Fruit fly (Drosophila melanogaster) whole organism, adult: ENCODE measurements around the gene CG15822.

ENCODE experiments used
- CG11617 ChIP-seq: fragments of 200-800 bp; sonication (Bioruptor generic); optimal IDR thresholded peaks from 2 replicates; lab custom pipeline; 2017; ENCODE audit warnings: mild to moderate bottlenecking, missing biosample characterization, missing genetic modification reagents, missing genetic modification characterization
- CG12768 ChIP-seq: fragments of 200-800 bp; sonication (Bioruptor generic); optimal IDR thresholded peaks from 2 replicates; lab custom pipeline; 2017; ENCODE audit warnings: missing biosample characterization, missing genetic modification characterization, mild to moderate bottlenecking, moderate library complexity, missing genetic modification reagents
- CG14711 ChIP-seq: fragments of 200-800 bp; sonication (Bioruptor generic); optimal IDR thresholded peaks from 2 replicates; lab custom pipeline; 2018; ENCODE audit warnings: missing biosample characterization, mild to moderate bottlenecking, missing genetic modification characterization, moderate library complexity
- CG1620 ChIP-seq: fragments of 200-800 bp; sonication (Bioruptor generic); optimal IDR thresholded peaks from 2 replicates; lab custom pipeline; 2016; ENCODE audit warnings: missing biosample characterization, missing genetic modification characterization
- CG33017 ChIP-seq: fragments of 200-800 bp; sonication (Bioruptor generic); optimal IDR thresholded peaks from 2 replicates; lab custom pipeline; 2018; ENCODE audit warnings: missing biosample characterization, mild to moderate bottlenecking, missing genetic modification characterization, moderate library complexity
- CG5204 ChIP-seq: fragments of 200-800 bp; sonication (Bioruptor generic); optimal IDR thresholded peaks from 2 replicates; lab custom pipeline; 2016; ENCODE audit warnings: missing biosample characterization, missing genetic modification characterization
- CG7045 ChIP-seq: fragments of 200-800 bp; sonication (Bioruptor generic); optimal IDR thresholded peaks from 2 replicates; lab custom pipeline; 2017; ENCODE audit warnings: missing biosample characterization, mild to moderate bottlenecking, missing genetic modification characterization
- CG7101 ChIP-seq: fragments of 200-800 bp; sonication (Bioruptor generic); optimal IDR thresholded peaks from 2 replicates; lab custom pipeline; 2018; ENCODE audit warnings: missing biosample characterization, mild to moderate bottlenecking, missing genetic modification characterization, moderate library complexity
- Clk ChIP-seq: fragments of 200-800 bp; sonication (Bioruptor generic); optimal IDR thresholded peaks from 2 replicates; lab custom pipeline; 2017; ENCODE audit warnings: missing biosample characterization, missing genetic modification characterization
- Crg-1 ChIP-seq: fragments of 200-800 bp; sonication (Bioruptor generic); optimal IDR thresholded peaks from 2 replicates; lab custom pipeline; 2016; ENCODE audit warnings: missing biosample characterization, missing genetic modification characterization
- Hr96 ChIP-seq: fragments of 200-800 bp; sonication (Bioruptor generic); optimal IDR thresholded peaks from 2 replicates; lab custom pipeline; 2016; ENCODE audit warnings: missing biosample characterization, missing genetic modification characterization
- Mnt ChIP-seq: fragments of 200-800 bp; sonication (Bioruptor generic); optimal IDR thresholded peaks from 2 replicates; lab custom pipeline; 2016; ENCODE audit warnings: missing biosample characterization, mild to moderate bottlenecking, missing genetic modification characterization
- bab1 ChIP-seq: fragments of 200-800 bp; sonication (Bioruptor generic); optimal IDR thresholded peaks from 3 replicates; lab custom pipeline; 2019; ENCODE audit warnings: missing biosample characterization, mild to moderate bottlenecking, missing genetic modification characterization, moderate library complexity
- cic ChIP-seq: fragments of 200-800 bp; sonication (Bioruptor generic); optimal IDR thresholded peaks from 2 replicates; lab custom pipeline; 2017; ENCODE audit warnings: missing biosample characterization, mild to moderate bottlenecking, missing genetic modification characterization, moderate library complexity
- cnc ChIP-seq, 2 experiments: fragments of >200 bp; optimal IDR thresholded peaks; 2 replicates each; lab custom pipeline; 2017
- kay ChIP-seq: fragments of 200-800 bp; sonication (Bioruptor generic); peaks from one replicate; lab custom pipeline; 2016; ENCODE audit warnings: missing biosample characterization, missing genetic modification characterization, borderline replicate concordance
- ovo ChIP-seq: fragments of 200-800 bp; sonication (Bioruptor generic); optimal IDR thresholded peaks from 2 replicates; lab custom pipeline; 2016; ENCODE audit warnings: missing biosample characterization, missing genetic modification characterization
- pad ChIP-seq: fragments of 200-800 bp; sonication (Bioruptor generic); optimal IDR thresholded peaks from 3 replicates; lab custom pipeline; 2017; ENCODE audit warnings: missing biosample characterization, missing genetic modification characterization, mild to moderate bottlenecking, moderate library complexity, missing genetic modification reagents
- tj ChIP-seq: fragments of 200-800 bp; sonication (Bioruptor generic); optimal IDR thresholded peaks from 3 replicates; lab custom pipeline; 2017; ENCODE audit warnings: missing biosample characterization, mild to moderate bottlenecking, missing genetic modification characterization, moderate library complexity
- toe ChIP-seq: fragments of 200-800 bp; sonication (Bioruptor generic); optimal IDR thresholded peaks from 2 replicates; lab custom pipeline; 2016; ENCODE audit warnings: missing biosample characterization, missing genetic modification characterization

The CG15822 gene

dm6 chr3L:2145019-2145418 is 18.6 kb downstream of the CG15822 start:
- no peak for TF ChIP-seq tj (GFP tag; lab: Kevin White, UChicago)
- TF ChIP-seq CG5204 (GFP tag; lab: Kevin White, UChicago), result no peak
- TF ChIP-seq CG7045 (GFP tag; lab: Kevin White, UChicago), result no peak
- no peak for TF ChIP-seq CG14711 (tag; lab: Kevin White, UChicago)
- no peak for TF ChIP-seq bab1
- TF ChIP-seq kay, result no peak
- TF ChIP-seq CG7101 (tag; lab: Kevin White, UChicago), result no peak
- no peak for TF ChIP-seq CG12768
- no peak for TF ChIP-seq CG1620 (GFP tag; lab: Kevin White, UChicago)
- TF ChIP-seq cic, result no peak
- TF ChIP-seq CG33017 (tag; lab: Kevin White, UChicago), result no peak
- TF ChIP-seq cnc (optimal IDR thresholded peaks at IDR 0.05; lab: Kevin White, UChicago), result no peak
- no peak for TF ChIP-seq ovo (GFP tag; lab: Kevin White, UChicago)
- TF ChIP-seq Mnt (GFP tag; lab: Kevin White, UChicago), result no peak
- no peak for TF ChIP-seq Crg-1 (GFP tag; lab: Kevin White, UChicago)
- TF ChIP-seq CG11617 (GFP tag; lab: Kevin White, UChicago), result no peak

dm6 chr3L:2144355-2144754 is 19.3 kb downstream of the CG15822 start:
- no peak for TF ChIP-seq CG1620 (GFP tag; lab: Kevin White, UChicago)
- no peak for TF ChIP-seq Crg-1 (GFP tag; lab: Kevin White, UChicago)
- TF ChIP-seq CG11617 (GFP tag; lab: Kevin White, UChicago), result no peak
- no peak for TF ChIP-seq CG7101 (tag; lab: Kevin White, UChicago)
- no peak for TF ChIP-seq CG33017 (tag; lab: Kevin White, UChicago)
- no peak for TF ChIP-seq bab1
- no peak for TF ChIP-seq Hr96 (GFP tag; lab: Kevin White, UChicago)
- TF ChIP-seq Clk (GFP tag; lab: Kevin White, UChicago), result no peak
- TF ChIP-seq kay, result no peak
- no peak for TF ChIP-seq tj (GFP tag; lab: Kevin White, UChicago)
- no peak for TF ChIP-seq CG14711 (tag; lab: Kevin White, UChicago)
- no peak for TF ChIP-seq CG5204 (GFP tag; lab: Kevin White, UChicago)
- no peak for TF ChIP-seq CG7045 (GFP tag; lab: Kevin White, UChicago)
- TF ChIP-seq cic, result no peak
- TF ChIP-seq cnc (optimal IDR thresholded peaks at IDR 0.05; lab: Kevin White, UChicago), result no peak
- TF ChIP-seq pad, result no peak
- TF ChIP-seq ovo (GFP tag; lab: Kevin White, UChicago), result no peak
- TF ChIP-seq toe (GFP tag; lab: Kevin White, UChicago), result no peak

dm6 chr3L:2142435-2142834 is 21.2 kb downstream of the CG15822 start:
- TF ChIP-seq ovo (GFP tag; lab: Kevin White, UChicago), result no peak
- no peak for TF ChIP-seq CG1620 (GFP tag; lab: Kevin White, UChicago)
- no peak for TF ChIP-seq bab1
- TF ChIP-seq Crg-1 (GFP tag; lab: Kevin White, UChicago), result no peak
- no peak for TF ChIP-seq CG11617 (GFP tag; lab: Kevin White, UChicago)
- no peak for TF ChIP-seq Clk (GFP tag; lab: Kevin White, UChicago)
- TF ChIP-seq Hr96 (GFP tag; lab: Kevin White, UChicago), result no peak
- no peak for TF ChIP-seq pad
- no peak for TF ChIP-seq kay
- TF ChIP-seq CG33017 (tag; lab: Kevin White, UChicago), result no peak
- no peak for TF ChIP-seq toe (GFP tag; lab: Kevin White, UChicago)
- TF ChIP-seq CG7101 (tag; lab: Kevin White, UChicago), result no peak
- TF ChIP-seq CG14711 (tag; lab: Kevin White, UChicago), result no peak
- TF ChIP-seq CG7045 (GFP tag; lab: Kevin White, UChicago), result no peak
- TF ChIP-seq CG12768, result no peak
- no peak for TF ChIP-seq cic

- TF ChIP-seq Crg-1 (GFP tag; lab: Kevin White, UChicago) (no peak), CG5204 (GFP tag; lab: Kevin White, UChicago) (no peak), CG7101 (tag; lab: Kevin White, UChicago) (no peak), CG12768 (no peak), tj (GFP tag; lab: Kevin White, UChicago) (no peak), bab1 (no peak), Mnt (GFP tag; lab: Kevin White, UChicago) (no peak), cic (no peak), cnc (optimal IDR thresholded peaks at IDR 0.05; lab: Kevin White, UChicago) (no peak)
Observed at dm6 chr3L:2136419-2136818, 27.2 kb downstream of the CG15822 start.

dm6 chr3L:2122333-2122732 is 41.3 kb downstream of the CG15822 start:
- TF ChIP-seq Clk (GFP tag; lab: Kevin White, UChicago) (no peak), pad (no peak), CG33017 (tag; lab: Kevin White, UChicago) (no peak), CG7101 (tag; lab: Kevin White, UChicago) (no peak), ovo (GFP tag; lab: Kevin White, UChicago) (no peak), bab1 (no peak)

dm6 chr3L:2121724-2122123 is 41.9 kb downstream of the CG15822 start:
- TF ChIP-seq pad (no peak), CG33017 (tag; lab: Kevin White, UChicago) (no peak), kay (peak; percentile 68), CG14711 (tag; lab: Kevin White, UChicago) (no peak)

- TF ChIP-seq cnc (optimal IDR thresholded peaks at IDR 0.05; lab: Kevin White, UChicago) (no peak), tj (GFP tag; lab: Kevin White, UChicago) (no peak), cic (no peak), Clk (GFP tag; lab: Kevin White, UChicago) (no peak), bab1 (no peak), Hr96 (GFP tag; lab: Kevin White, UChicago) (no peak), toe (GFP tag; lab: Kevin White, UChicago) (no peak), CG5204 (GFP tag; lab: Kevin White, UChicago) (no peak), ovo (GFP tag; lab: Kevin White, UChicago) (no peak), Mnt (GFP tag; lab: Kevin White, UChicago) (no peak)
Observed at dm6 chr3L:2119002-2119401, 44.7 kb downstream of the CG15822 start.
